Worm (Caenorhabditis elegans): ENCODE measurements around the gene C27D9.2.

Gene C27D9.2

ce11 chrII:4710120-4710519, 46.5 kb downstream of the C27D9.2 start, which contains the start of gene tag-151 (continued):
- TF ChIP-seq aptf-2 (GFP tag; conservative IDR thresholded peaks at IDR 0.05) (no peak), Y95B8A.8 (GFP tag; IDR thresholded peaks at IDR 0.05) (0 out of 2 replicates have a peak, but pooled peaks have one; percentile 8), snpc-3.4 (tag; optimal IDR thresholded peaks at IDR 0.05) (peak; percentile 66), nhr-27 (tag; optimal IDR thresholded peaks at IDR 0.05) (no peak), Y67H2A.10 (GFP tag; conservative IDR thresholded peaks at IDR 0.05) (no peak), Y53G8AR.9 (GFP tag; conservative IDR thresholded peaks at IDR 0.05) (0 out of 2 replicates have a peak, but pooled peaks have one; percentile 61), F52B5.7 (tag; optimal IDR thresholded peaks at IDR 0.05) (peak; percentile 16), F22D6.2 (tag; optimal IDR thresholded peaks at IDR 0.05) (no peak), unc-62 (GFP tag; optimal IDR thresholded peaks at IDR 0.05) (no peak), nhr-90 (tag; optimal IDR thresholded peaks at IDR 0.05) (no peak), mxl-1 (tag; optimal IDR thresholded peaks at IDR 0.05) (no peak), Y79H2A.3 (GFP tag; conservative IDR thresholded peaks at IDR 0.05) (no peak), nhr-120 (GFP tag; IDR thresholded peaks at IDR 0.05) (no peak), ZK185.1 (tag; optimal IDR thresholded peaks at IDR 0.05; ENCODE audit: poor library complexity, severe bottlenecking) (no peak), tbp1 (GFP tag; optimal IDR thresholded peaks at IDR 0.05) (no peak), attf-6 (GFP tag; IDR thresholded peaks at IDR 0.05) (no peak), let-607 (tag; optimal IDR thresholded peaks at IDR 0.05) (peak in 1 of 2 experiments; percentile 45), hrde-1 (tag; optimal IDR thresholded peaks at IDR 0.05; ENCODE audit: borderline replicate concordance) (peak; percentile 77), nhr-80 (tag; optimal IDR thresholded peaks at IDR 0.05) (no peak), dpff-1 (tag; optimal IDR thresholded peaks at IDR 0.05) (no peak), tbx-9 (tag; optimal IDR thresholded peaks at IDR 0.05; ENCODE audit: borderline replicate concordance) (no peak), ztf-25 (GFP tag; IDR thresholded peaks at IDR 0.05) (no peak), hmg-20 (GFP tag; IDR thresholded peaks at IDR 0.05) (no peak), lin-26 (GFP tag; IDR thresholded peaks at IDR 0.05) (no peak), ztf-18 (tag; optimal IDR thresholded peaks at IDR 0.05) (no peak), xnd-1 (tag; optimal IDR thresholded peaks at IDR 0.05) (peak; percentile 23), K11D2.4 (GFP tag; IDR thresholded peaks at IDR 0.05) (no peak), ztf-6 (GFP tag; IDR thresholded peaks at IDR 0.05) (no peak), pbrm-1 (GFP tag; IDR thresholded peaks at IDR 0.05) (no peak), F37B4.10 (GFP tag; IDR thresholded peaks at IDR 0.05) (no peak), madf-10 (tag; optimal IDR thresholded peaks at IDR 0.05) (no peak), rec-8 (tag; optimal IDR thresholded peaks at IDR 0.05) (no peak), aptf-3 (GFP tag; IDR thresholded peaks at IDR 0.05) (no peak), B0019.2 (GFP tag; conservative IDR thresholded peaks at IDR 0.05) (no peak), sea-2 (GFP tag; IDR thresholded peaks at IDR 0.05) (no peak), egl-44 (GFP tag; IDR thresholded peaks at IDR 0.05) (no peak), ccch-3 (GFP tag; optimal IDR thresholded peaks at IDR 0.05) (no peak), nfya-2 (GFP tag; IDR thresholded peaks at IDR 0.05) (0 out of 2 replicates have a peak, but pooled peaks have one; percentile 31), repo-1 (tag; optimal IDR thresholded peaks at IDR 0.05) (peak; percentile 60), B0336.3 (GFP tag; IDR thresholded peaks at IDR 0.05) (peak; percentile 66; the same call in 1 of the 2 replicates), him-1 (tag; optimal IDR thresholded peaks at IDR 0.05) (peak; percentile 5), lin-40 (tag; optimal IDR thresholded peaks at IDR 0.05) (peak; percentile 9), ceh-27 (GFP tag; optimal IDR thresholded peaks at IDR 0.05) (no peak), F49E8.2 (tag; optimal IDR thresholded peaks at IDR 0.05; ENCODE audit: insufficient read depth) (peak; percentile 24), unc-130 (GFP tag; optimal IDR thresholded peaks at IDR 0.05) (peak; percentile 46), B0261.1 (tag; optimal IDR thresholded peaks at IDR 0.05) (no peak), sdz-38 (tag; optimal IDR thresholded peaks at IDR 0.05) (no peak), ekl-4 (GFP tag; IDR thresholded peaks at IDR 0.05) (peak; percentile 49; the same call in 1 of the 2 replicates)
